Worm (Caenorhabditis elegans) whole organism, L4 larva: ENCODE measurements around the gene cccp-1.

Source experiments
- fkh-10 ChIP-seq: fragments of 150-350 bp; optimal IDR thresholded peaks from 2 replicates; lab custom pipeline; 2014; ENCODE audit warnings: missing biosample characterization, missing genetic modification reagents, missing genetic modification characterization
- lsy-2 ChIP-seq, 2 experiments: fragments of 150-350 bp in 1 of 2; sonication (generic microtip) in 1 of 2; optimal IDR thresholded peaks; 2 replicates each; lab custom pipeline; 2014 to 2017; ENCODE audit warnings: missing biosample characterization in 2 of 2, missing genetic modification characterization in 2 of 2

- TF ChIP-seq lsy-2 (tag; optimal IDR thresholded peaks at IDR 0.05; lab: Kevin White, UChicago) (peak in 1 of 2 experiments; percentile 34), fkh-10 (GFP tag; lab: Kevin White, UChicago) (no peak)
These were observed 26.6 kb downstream of the cccp-1 start, which contains the start of gene sql-1 for ce11 chrIII:12499245-12499644.
